Worm (Caenorhabditis elegans) whole organism, L1 larva: Measurements from ENCODE around the gene E04D5.5.

Source experiments
- ama-1 ChIP-seq: fragments of 150-350 bp; optimal IDR thresholded peaks from 2 replicates; lab custom pipeline; 2014
- ceh-82 ChIP-seq, 3 experiments: fragments of 150-350 bp in 1 of 3; sonication (generic microtip) in 2 of 3; optimal IDR thresholded peaks; 2 replicates each; lab custom pipeline; 2014 to 2017; ENCODE audit warnings: missing biosample characterization in 3 of 3, missing genetic modification characterization in 3 of 3
- dpl-1 ChIP-seq, 3 experiments: fragments of 150-350 bp in 2 of 3; sonication (generic microtip) in 1 of 3; optimal IDR thresholded peaks; 2 replicates each; lab custom pipeline; 2014 to 2017; ENCODE audit warnings: missing biosample characterization in 3 of 3, missing genetic modification characterization in 3 of 3, missing genetic modification reagents in 3 of 3
- dsc-1 ChIP-seq: sonication (generic microtip); optimal IDR thresholded peaks from 2 replicates; lab custom pipeline; 2016; ENCODE audit warnings: mild to moderate bottlenecking, missing genetic modification characterization, missing compliant biosample characterization
- elt-3 ChIP-seq, 6 experiments: fragments of 150-350 bp in 1 of 6; sonication (generic microtip); optimal IDR thresholded peaks; 2 replicates each; lab custom pipeline; 2017 to 2018; ENCODE audit warnings: missing biosample characterization in 6 of 6, missing genetic modification characterization in 6 of 6, inconsistent platforms in 1 of 6
- lsy-2 ChIP-seq, 2 experiments: fragments of 150-350 bp; optimal IDR thresholded peaks; 2 replicates each; lab custom pipeline; 2014; ENCODE audit warnings: missing biosample characterization in 2 of 2, missing genetic modification characterization in 2 of 2
- nhr-76 ChIP-seq: sonication (generic microtip); optimal IDR thresholded peaks from 2 replicates; lab custom pipeline; 2017; ENCODE audit warnings: missing biosample characterization, missing genetic modification characterization
- nhr-90 ChIP-seq: sonication (generic microtip); optimal IDR thresholded peaks from 2 replicates; lab custom pipeline; 2016; ENCODE audit warnings: mild to moderate bottlenecking, missing genetic modification characterization, missing compliant biosample characterization; ENCODE audit not compliant: poor library complexity
- sox-4 ChIP-seq: sonication (generic microtip); optimal IDR thresholded peaks from 2 replicates; lab custom pipeline; 2016; ENCODE audit warnings: missing genetic modification characterization, missing compliant biosample characterization
- unc-130 ChIP-seq: fragments of 150-350 bp; optimal IDR thresholded peaks from 2 replicates; lab custom pipeline; 2017; ENCODE audit warnings: missing biosample characterization, missing genetic modification characterization, inconsistent platforms

- no peak for TF ChIP-seq nhr-76 (tag; lab: Kevin White, UChicago)
- TF ChIP-seq ama-1 (lab: Kevin White, UChicago), result peak; percentile 63
- TF ChIP-seq dpl-1 (GFP tag; optimal IDR thresholded peaks at IDR 0.05; lab: Kevin White, UChicago), result peak in 1 of 3 experiments; percentile 19
- no peak for TF ChIP-seq ceh-82 (tag; optimal IDR thresholded peaks at IDR 0.05; lab: Kevin White, UChicago)
- no peak for TF ChIP-seq sox-4 (tag; lab: Kevin White, UChicago)
- TF ChIP-seq unc-130 (tag; lab: Kevin White, UChicago), result peak; percentile 68
- TF ChIP-seq elt-3 (tag; optimal IDR thresholded peaks at IDR 0.05; lab: Kevin White, UChicago), result peak in 3 of 6 experiments; percentile 9 to 86 (median 71)
- no peak for TF ChIP-seq dsc-1 (tag; lab: Kevin White, UChicago)
- peak; percentile 55 for TF ChIP-seq nhr-90
- TF ChIP-seq lsy-2 (tag; optimal IDR thresholded peaks at IDR 0.05; lab: Kevin White, UChicago), result peak; percentile 52 to 60
Measured at ce11 chrII:10390250-10390821, 20.8 kb upstream of the E04D5.5 start.
